Fruit fly (Drosophila melanogaster) whole organism, adult: Measurements from ENCODE around the gene pall.

ENCODE experiments used
- CG11617 ChIP-seq: fragments of 200-800 bp; sonication (Bioruptor generic); optimal IDR thresholded peaks from 2 replicates; lab custom pipeline; 2017; ENCODE audit warnings: mild to moderate bottlenecking, missing biosample characterization, missing genetic modification reagents, missing genetic modification characterization
- CG12768 ChIP-seq: fragments of 200-800 bp; sonication (Bioruptor generic); optimal IDR thresholded peaks from 2 replicates; lab custom pipeline; 2017; ENCODE audit warnings: missing biosample characterization, missing genetic modification characterization, mild to moderate bottlenecking, moderate library complexity, missing genetic modification reagents
- CG14711 ChIP-seq: fragments of 200-800 bp; sonication (Bioruptor generic); optimal IDR thresholded peaks from 2 replicates; lab custom pipeline; 2018; ENCODE audit warnings: missing biosample characterization, mild to moderate bottlenecking, missing genetic modification characterization, moderate library complexity
- CG1620 ChIP-seq: fragments of 200-800 bp; sonication (Bioruptor generic); optimal IDR thresholded peaks from 2 replicates; lab custom pipeline; 2016; ENCODE audit warnings: missing biosample characterization, missing genetic modification characterization
- CG33017 ChIP-seq: fragments of 200-800 bp; sonication (Bioruptor generic); optimal IDR thresholded peaks from 2 replicates; lab custom pipeline; 2018; ENCODE audit warnings: missing biosample characterization, mild to moderate bottlenecking, missing genetic modification characterization, moderate library complexity
- CG5204 ChIP-seq: fragments of 200-800 bp; sonication (Bioruptor generic); optimal IDR thresholded peaks from 2 replicates; lab custom pipeline; 2016; ENCODE audit warnings: missing biosample characterization, missing genetic modification characterization
- CG7045 ChIP-seq: fragments of 200-800 bp; sonication (Bioruptor generic); optimal IDR thresholded peaks from 2 replicates; lab custom pipeline; 2017; ENCODE audit warnings: missing biosample characterization, mild to moderate bottlenecking, missing genetic modification characterization
- CG7101 ChIP-seq: fragments of 200-800 bp; sonication (Bioruptor generic); optimal IDR thresholded peaks from 2 replicates; lab custom pipeline; 2018; ENCODE audit warnings: missing biosample characterization, mild to moderate bottlenecking, missing genetic modification characterization, moderate library complexity
- Clk ChIP-seq: fragments of 200-800 bp; sonication (Bioruptor generic); optimal IDR thresholded peaks from 2 replicates; lab custom pipeline; 2017; ENCODE audit warnings: missing biosample characterization, missing genetic modification characterization
- Crg-1 ChIP-seq: fragments of 200-800 bp; sonication (Bioruptor generic); optimal IDR thresholded peaks from 2 replicates; lab custom pipeline; 2016; ENCODE audit warnings: missing biosample characterization, missing genetic modification characterization
- Hr96 ChIP-seq: fragments of 200-800 bp; sonication (Bioruptor generic); optimal IDR thresholded peaks from 2 replicates; lab custom pipeline; 2016; ENCODE audit warnings: missing biosample characterization, missing genetic modification characterization
- Mnt ChIP-seq: fragments of 200-800 bp; sonication (Bioruptor generic); optimal IDR thresholded peaks from 2 replicates; lab custom pipeline; 2016; ENCODE audit warnings: missing biosample characterization, mild to moderate bottlenecking, missing genetic modification characterization
- bab1 ChIP-seq: fragments of 200-800 bp; sonication (Bioruptor generic); optimal IDR thresholded peaks from 3 replicates; lab custom pipeline; 2019; ENCODE audit warnings: missing biosample characterization, mild to moderate bottlenecking, missing genetic modification characterization, moderate library complexity
- cic ChIP-seq: fragments of 200-800 bp; sonication (Bioruptor generic); optimal IDR thresholded peaks from 2 replicates; lab custom pipeline; 2017; ENCODE audit warnings: missing biosample characterization, mild to moderate bottlenecking, missing genetic modification characterization, moderate library complexity
- cnc ChIP-seq, 2 experiments: fragments of >200 bp; optimal IDR thresholded peaks; 2 replicates each; lab custom pipeline; 2017
- kay ChIP-seq: fragments of 200-800 bp; sonication (Bioruptor generic); peaks from one replicate; lab custom pipeline; 2016; ENCODE audit warnings: missing biosample characterization, missing genetic modification characterization, borderline replicate concordance
- ovo ChIP-seq: fragments of 200-800 bp; sonication (Bioruptor generic); optimal IDR thresholded peaks from 2 replicates; lab custom pipeline; 2016; ENCODE audit warnings: missing biosample characterization, missing genetic modification characterization
- pad ChIP-seq: fragments of 200-800 bp; sonication (Bioruptor generic); optimal IDR thresholded peaks from 3 replicates; lab custom pipeline; 2017; ENCODE audit warnings: missing biosample characterization, missing genetic modification characterization, mild to moderate bottlenecking, moderate library complexity, missing genetic modification reagents
- tj ChIP-seq: fragments of 200-800 bp; sonication (Bioruptor generic); optimal IDR thresholded peaks from 3 replicates; lab custom pipeline; 2017; ENCODE audit warnings: missing biosample characterization, mild to moderate bottlenecking, missing genetic modification characterization, moderate library complexity
- toe ChIP-seq: fragments of 200-800 bp; sonication (Bioruptor generic); optimal IDR thresholded peaks from 2 replicates; lab custom pipeline; 2016; ENCODE audit warnings: missing biosample characterization, missing genetic modification characterization

pall gene

dm6 chr3L:9503552-9504317 is 16.1 kb upstream of the pall start:
- TF ChIP-seq Clk (GFP tag; lab: Kevin White, UChicago) (no peak), CG1620 (GFP tag; lab: Kevin White, UChicago) (no peak), kay (GFP tag; lab: Kevin White, UChicago) (peak; percentile 59), CG12768 (GFP tag; lab: Kevin White, UChicago) (no peak), CG7045 (peak; percentile 35), CG7101 (tag; lab: Kevin White, UChicago) (peak; percentile 9), tj (GFP tag; lab: Kevin White, UChicago) (no peak), Mnt (GFP tag; lab: Kevin White, UChicago) (peak; percentile 13), Crg-1 (no peak), CG11617 (GFP tag; lab: Kevin White, UChicago) (no peak), Hr96 (GFP tag; lab: Kevin White, UChicago) (no peak), CG33017 (peak; percentile 32), toe (no peak)

- TF ChIP-seq Clk (GFP tag; lab: Kevin White, UChicago) = no peak
- TF ChIP-seq CG33017 = no peak
- TF ChIP-seq bab1 (GFP tag; lab: Kevin White, UChicago) = no peak
- peak; percentile 52 for TF ChIP-seq cic (GFP tag; lab: Kevin White, UChicago)
These were observed 15.3 kb upstream of the pall start for dm6 chr3L:9502856-9503255.

dm6 chr3L:9502294-9502693 is 14.7 kb upstream of the pall start:
- TF ChIP-seq tj (GFP tag; lab: Kevin White, UChicago) (peak; percentile 71), CG7045 (no peak)

- TF ChIP-seq kay (GFP tag; lab: Kevin White, UChicago) (peak; percentile 67), Crg-1 (no peak)
These were observed 13.7 kb upstream of the pall start for dm6 chr3L:9501298-9501697.

- TF ChIP-seq CG5204 (no peak), CG33017 (no peak), bab1 (GFP tag; lab: Kevin White, UChicago) (no peak), CG7045 (no peak), ovo (no peak), CG11617 (GFP tag; lab: Kevin White, UChicago) (no peak), CG12768 (GFP tag; lab: Kevin White, UChicago) (no peak), Hr96 (GFP tag; lab: Kevin White, UChicago) (no peak), cnc (optimal IDR thresholded peaks at IDR 0.05; lab: Kevin White, UChicago) (peak in 1 of 2 experiments; percentile 29), pad (GFP tag; lab: Kevin White, UChicago) (no peak), CG7101 (tag; lab: Kevin White, UChicago) (no peak), Mnt (GFP tag; lab: Kevin White, UChicago) (no peak), Clk (GFP tag; lab: Kevin White, UChicago) (no peak), toe (no peak), Crg-1 (no peak), CG14711 (no peak), tj (GFP tag; lab: Kevin White, UChicago) (peak; percentile 83), CG1620 (GFP tag; lab: Kevin White, UChicago) (no peak), cic (GFP tag; lab: Kevin White, UChicago) (peak; percentile 28), kay (GFP tag; lab: Kevin White, UChicago) (peak; percentile 60)
These were observed 12.6 kb upstream of the pall start for dm6 chr3L:9499919-9500807.

dm6 chr3L:9497981-9498619 is 10.5 kb upstream of the pall start:
- TF ChIP-seq CG14711 (no peak), CG7045 (no peak), CG33017 (no peak), cic (GFP tag; lab: Kevin White, UChicago) (peak; percentile 51), bab1 (GFP tag; lab: Kevin White, UChicago) (no peak), Mnt (GFP tag; lab: Kevin White, UChicago) (no peak), CG11617 (GFP tag; lab: Kevin White, UChicago) (no peak), Crg-1 (no peak), tj (GFP tag; lab: Kevin White, UChicago) (peak; percentile 23), kay (GFP tag; lab: Kevin White, UChicago) (peak; percentile 60), CG12768 (GFP tag; lab: Kevin White, UChicago) (peak; percentile 21), CG1620 (GFP tag; lab: Kevin White, UChicago) (no peak), CG7101 (tag; lab: Kevin White, UChicago) (no peak), ovo (no peak)
